Worm (Caenorhabditis elegans): ENCODE data around the gene C25F9.4.

C25F9.4 gene

DNA sequence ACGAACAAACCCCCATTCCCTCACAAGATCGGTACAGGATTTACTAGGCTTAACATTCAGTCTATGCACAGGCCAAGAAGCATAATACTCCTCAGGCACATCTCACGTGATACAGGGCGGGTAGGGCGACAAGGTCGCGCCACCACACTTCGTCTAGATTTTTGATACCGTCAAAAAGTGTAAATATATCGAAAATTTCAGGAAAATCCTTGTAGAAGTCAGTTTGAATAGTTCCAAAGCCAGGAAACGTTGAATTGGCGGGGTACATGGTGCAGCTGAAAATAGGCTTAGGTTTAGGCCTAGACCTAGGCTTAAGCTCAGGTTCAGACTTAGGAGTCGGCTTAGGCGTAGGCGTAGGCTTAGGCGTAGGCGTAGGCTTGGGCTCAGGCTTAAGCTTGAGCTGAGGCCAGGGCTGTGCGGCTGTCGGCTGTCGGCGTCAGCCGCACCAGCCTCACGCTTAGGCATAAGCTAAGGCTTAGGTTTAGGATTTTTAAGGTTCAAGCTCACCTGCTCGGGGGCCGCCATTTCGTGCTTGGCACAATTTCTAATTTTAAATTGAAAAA is 14.1 kb upstream of the C25F9.4 start:
- TF ChIP-seq him-1 (tag; optimal IDR thresholded peaks at IDR 0.05), result no peak
- no peak for TF ChIP-seq W03F9.2 (tag; optimal IDR thresholded peaks at IDR 0.05)

DNA sequence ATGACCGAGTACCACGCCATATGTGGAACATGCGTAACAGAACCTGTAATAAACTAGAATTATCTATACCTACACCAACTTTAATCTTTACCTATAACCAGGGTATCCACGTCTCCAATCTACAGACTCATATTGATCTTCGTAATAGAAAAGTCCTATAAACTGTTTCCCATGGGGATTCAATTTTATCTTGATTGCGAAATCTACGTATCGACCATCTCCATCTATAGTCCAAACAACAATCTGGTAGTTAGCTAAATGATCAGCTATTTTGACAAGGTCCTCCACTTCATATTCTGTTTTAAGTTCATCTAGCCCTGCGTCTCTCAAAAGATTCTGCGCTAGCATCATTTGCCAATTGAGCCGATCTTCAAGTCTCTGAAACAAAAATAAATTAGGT is 13.2 kb upstream of the C25F9.4 start:
- TF ChIP-seq W03F9.2 (tag; optimal IDR thresholded peaks at IDR 0.05), result no peak

ce11 chrV:19428936-19429335 is 12.6 kb upstream of the C25F9.4 start:
- TF ChIP-seq W03F9.2 (tag; optimal IDR thresholded peaks at IDR 0.05) (no peak), dao-5 (tag; optimal IDR thresholded peaks at IDR 0.05) (no peak), him-1 (tag; optimal IDR thresholded peaks at IDR 0.05) (no peak)

- TF ChIP-seq him-1 (tag; optimal IDR thresholded peaks at IDR 0.05) (no peak), W03F9.2 (tag; optimal IDR thresholded peaks at IDR 0.05) (no peak), dao-5 (tag; optimal IDR thresholded peaks at IDR 0.05) (no peak)
Measured at ce11 chrV:19428097-19428496, 11.7 kb upstream of the C25F9.4 start.

DNA sequence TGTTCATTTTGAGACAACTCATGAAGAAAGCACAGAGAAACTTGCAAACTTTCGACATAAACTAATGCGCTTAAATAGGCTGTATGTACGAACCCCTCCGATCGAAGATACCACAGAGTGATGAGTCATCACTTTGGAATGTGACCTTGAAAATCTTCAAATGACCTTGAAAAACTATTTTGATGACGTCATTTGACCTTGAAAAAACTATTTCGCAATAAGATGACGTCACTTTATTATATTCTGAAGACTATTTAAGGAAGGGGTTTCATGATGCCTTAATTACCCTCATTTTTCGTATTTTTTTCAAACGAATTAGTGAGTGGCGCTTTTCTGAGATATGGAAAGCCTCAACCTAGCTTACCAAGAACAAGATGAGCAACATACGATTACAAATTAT is 4.8 kb upstream of the C25F9.4 start, which contains the start of gene C25F9.2:
C25F9.2 (plus strand) TSS at position 341 of the 400 bp plus-strand sequence.
- TF ChIP-seq W03F9.2 (tag; optimal IDR thresholded peaks at IDR 0.05) (no peak), him-1 (tag; optimal IDR thresholded peaks at IDR 0.05) (no peak), dao-5 (tag; optimal IDR thresholded peaks at IDR 0.05) (no peak)

DNA sequence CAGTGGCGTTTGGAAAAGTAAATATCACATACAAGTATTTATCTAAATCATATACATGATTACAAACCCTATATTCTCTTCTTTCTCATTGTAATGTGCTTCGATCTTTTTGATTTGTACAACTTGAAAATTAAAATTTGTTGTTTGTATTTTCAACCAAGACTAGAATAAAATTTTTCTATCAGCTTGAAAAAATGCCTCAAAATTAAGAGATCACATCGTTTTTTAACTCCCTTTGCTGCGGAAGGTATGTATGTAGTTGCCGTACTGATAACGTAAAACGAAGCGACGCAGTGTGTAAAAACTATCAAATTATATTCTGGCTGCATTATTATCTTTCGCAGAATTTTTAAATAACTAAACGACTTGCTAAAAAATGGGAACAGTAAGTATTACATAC is 1.5 kb upstream of the C25F9.4 start, which contains the start of gene C25F9.15:
C25F9.15 (plus strand) TSS at position 301 of the 400 bp plus-strand sequence.
- TF ChIP-seq dao-5 (tag; optimal IDR thresholded peaks at IDR 0.05), result no peak
- no peak for TF ChIP-seq him-1 (tag; optimal IDR thresholded peaks at IDR 0.05)
- TF ChIP-seq W03F9.2 (tag; optimal IDR thresholded peaks at IDR 0.05), result no peak

DNA sequence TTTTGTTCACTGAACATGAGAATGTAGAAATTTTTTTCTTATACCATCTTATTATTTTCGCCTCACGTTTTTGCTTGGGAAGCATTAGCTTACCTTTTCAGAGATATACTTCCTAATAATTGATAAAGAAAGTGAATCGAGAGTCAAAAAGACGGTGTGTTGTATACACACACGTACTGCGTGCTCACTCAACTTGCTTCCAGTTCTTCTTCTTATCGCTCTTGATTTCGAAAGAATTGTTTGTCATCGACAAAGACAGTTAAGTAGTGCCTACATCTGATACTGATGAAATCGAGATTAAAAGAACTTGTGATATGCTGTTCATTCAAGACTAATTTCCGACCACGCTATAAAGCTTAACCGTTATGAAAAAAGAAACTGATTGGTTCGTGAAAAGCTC is 5.7 kb downstream of the C25F9.4 start, which contains the start of gene C25F9.5:
C25F9.5 (minus strand) TSS at position 195 of the 400 bp plus-strand sequence.
- TF ChIP-seq him-1 (tag; optimal IDR thresholded peaks at IDR 0.05) (no peak), dao-5 (tag; optimal IDR thresholded peaks at IDR 0.05) (no peak), W03F9.2 (tag; optimal IDR thresholded peaks at IDR 0.05) (no peak)

- TF ChIP-seq dao-5 (tag; optimal IDR thresholded peaks at IDR 0.05) (no peak), W03F9.2 (tag; optimal IDR thresholded peaks at IDR 0.05) (no peak)
Measured at ce11 chrV:19405276-19405815, 11.0 kb downstream of the C25F9.4 start, which contains the start of the genes C25F9.6 and C25F9.10. Gene C25F9.6 (minus strand): TSS chrV:19405326. Gene C25F9.10 (plus strand): TSS chrV:19405729.

- TF ChIP-seq dao-5 (tag; optimal IDR thresholded peaks at IDR 0.05) (no peak), W03F9.2 (tag; optimal IDR thresholded peaks at IDR 0.05) (no peak), him-1 (tag; optimal IDR thresholded peaks at IDR 0.05) (no peak)
Measured at ce11 chrV:19403619-19404018, 12.8 kb downstream of the C25F9.4 start.

DNA sequence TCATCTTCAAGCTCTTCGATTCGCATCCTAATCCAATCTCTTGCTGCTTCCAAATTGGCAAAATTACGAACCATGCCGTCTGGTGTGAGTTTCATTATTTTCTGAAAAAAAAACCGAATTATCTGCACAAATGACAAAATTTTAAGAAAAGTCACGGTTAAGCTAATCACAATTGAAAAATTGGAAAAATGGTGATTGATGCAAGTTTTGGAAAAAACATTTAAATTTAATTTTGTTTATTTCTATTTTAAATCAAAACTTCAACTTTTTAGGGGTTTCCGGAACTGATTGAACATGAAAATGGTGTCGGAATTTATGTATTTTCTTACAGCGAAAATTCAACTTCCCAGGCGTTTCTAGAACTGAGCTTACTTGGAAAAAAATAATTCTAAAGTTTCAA is 13.5 kb downstream of the C25F9.4 start, which contains the start of gene C25F9.12:
C25F9.12 (minus strand) TSS at position 101 of the 400 bp plus-strand sequence.
- TF ChIP-seq W03F9.2 (tag; optimal IDR thresholded peaks at IDR 0.05) (no peak), dao-5 (tag; optimal IDR thresholded peaks at IDR 0.05) (no peak), him-1 (tag; optimal IDR thresholded peaks at IDR 0.05) (no peak)

ce11 chrV:19401429-19401828 is 14.9 kb downstream of the C25F9.4 start:
- TF ChIP-seq W03F9.2 (tag; optimal IDR thresholded peaks at IDR 0.05) (no peak), him-1 (tag; optimal IDR thresholded peaks at IDR 0.05) (no peak), dao-5 (tag; optimal IDR thresholded peaks at IDR 0.05) (no peak)

DNA sequence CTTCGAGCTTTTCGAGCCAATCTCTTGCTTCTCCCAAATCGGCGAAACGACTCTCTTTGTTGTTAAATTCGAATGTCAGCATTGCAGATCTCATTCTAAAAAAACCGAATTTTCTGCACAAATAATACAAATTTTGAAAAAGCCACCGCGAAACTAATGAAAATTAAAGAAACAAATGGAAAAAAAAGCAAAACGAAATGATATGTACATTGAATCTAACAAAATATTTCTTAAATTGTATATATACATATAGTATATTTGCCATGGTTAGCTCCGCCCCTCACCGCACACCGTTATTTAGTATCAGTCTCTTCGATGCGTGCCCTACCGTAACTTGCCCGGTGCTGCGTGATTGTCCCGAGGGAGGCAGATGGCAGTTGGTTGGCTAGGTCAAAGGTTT is 15.8 kb downstream of the C25F9.4 start, which contains the start of gene srw-86:
srw-86 (minus strand) TSS at position 101 of the 400 bp plus-strand sequence.
- TF ChIP-seq W03F9.2 (tag; optimal IDR thresholded peaks at IDR 0.05) (no peak), him-1 (tag; optimal IDR thresholded peaks at IDR 0.05) (no peak), dao-5 (tag; optimal IDR thresholded peaks at IDR 0.05) (no peak)

DNA sequence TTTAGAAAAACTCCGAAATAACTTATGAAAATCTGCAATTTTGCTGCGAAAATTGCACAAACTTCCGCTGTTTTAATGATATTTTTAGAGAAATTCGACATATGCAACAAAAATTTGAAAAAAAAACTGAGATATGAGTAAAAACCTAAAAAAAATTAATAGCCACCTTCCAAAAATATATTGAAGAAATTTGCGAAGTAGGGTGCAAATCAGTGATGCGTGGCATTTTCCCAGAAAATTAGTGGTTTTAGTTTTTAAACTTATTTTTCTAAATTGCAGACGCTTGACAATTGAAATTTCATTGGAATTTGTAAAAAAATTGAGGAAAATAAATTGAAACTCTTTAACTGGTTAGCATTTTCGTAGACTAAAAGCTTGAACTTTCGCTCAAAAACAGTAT is 17.5 kb downstream of the C25F9.4 start, which contains the start of gene C25F9.13:
C25F9.13 (minus strand) TSS at position 101 of the 400 bp plus-strand sequence.
- no peak for TF ChIP-seq dao-5 (tag; optimal IDR thresholded peaks at IDR 0.05)
- TF ChIP-seq him-1 (tag; optimal IDR thresholded peaks at IDR 0.05), result no peak
- TF ChIP-seq W03F9.2 (tag; optimal IDR thresholded peaks at IDR 0.05), result no peak

ce11 chrV:19398396-19398795 is 18.0 kb downstream of the C25F9.4 start:
- TF ChIP-seq him-1 (tag; optimal IDR thresholded peaks at IDR 0.05) (no peak), dao-5 (tag; optimal IDR thresholded peaks at IDR 0.05) (no peak)
